Worm (Caenorhabditis elegans): Measurements from ENCODE around the gene C09B9.2.

DNA sequence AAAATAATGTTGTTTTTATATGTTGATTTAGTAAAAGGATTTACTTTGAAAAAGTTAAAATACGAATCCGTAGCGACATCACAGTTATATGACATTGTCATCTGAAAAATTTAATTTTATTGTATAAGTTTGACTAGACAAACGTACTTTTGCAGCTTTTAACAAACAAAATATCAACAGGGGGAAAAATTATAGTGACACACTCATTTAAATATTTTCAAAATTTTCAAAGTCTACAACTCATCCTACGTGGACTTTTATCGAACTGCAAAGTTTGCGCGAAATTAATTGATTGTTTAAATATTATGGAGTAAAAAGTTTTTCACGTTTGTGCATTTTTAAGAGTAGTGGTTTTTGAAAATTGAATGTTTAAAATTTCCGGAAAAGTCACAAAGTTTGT, 3.4 kb upstream of the C09B9.2 start, which contains the start of gene C09B9.85:
- TF ChIP-seq pha-2 (tag; optimal IDR thresholded peaks at IDR 0.05) (no peak), lin-11 (tag; optimal IDR thresholded peaks at IDR 0.05) (no peak), nfya-1 (tag; optimal IDR thresholded peaks at IDR 0.05) (no peak), sox-4 (tag; optimal IDR thresholded peaks at IDR 0.05) (no peak), hlh-30 (tag; optimal IDR thresholded peaks at IDR 0.05; ENCODE audit: insufficient read depth) (no peak), ztf-16 (tag; optimal IDR thresholded peaks at IDR 0.05) (no peak), unc-86 (tag; optimal IDR thresholded peaks at IDR 0.05) (no peak)
